Fruit fly (Drosophila melanogaster) whole organism, prepupa: Measurements from ENCODE around the gene Apc2.

Source experiments
- CG10631 ChIP-seq: fragments of 200-800 bp; sonication (Bioruptor generic); optimal IDR thresholded peaks from 2 replicates; lab custom pipeline; 2016; ENCODE audit warnings: missing biosample characterization, missing genetic modification characterization
- Eip78C ChIP-seq: fragments of 200-800 bp; sonication (Bioruptor generic); peaks from one replicate; lab custom pipeline; 2016; ENCODE audit warnings: missing biosample characterization, missing genetic modification characterization
- Eip93F ChIP-seq: fragments of 200-800 bp; sonication (Bioruptor generic); optimal IDR thresholded peaks from 2 replicates; lab custom pipeline; 2016; ENCODE audit warnings: missing biosample characterization, mild to moderate bottlenecking, missing genetic modification characterization

- peak; percentile 15 for TF ChIP-seq CG10631
- TF ChIP-seq Eip93F, result no peak
- peak; percentile 83 for TF ChIP-seq Eip78C (GFP tag; lab: Kevin White, UChicago)
Measured at dm6 chr3R:24148838-24149237, 14.9 kb upstream of the Apc2 start, which contains the start of gene Slimp.
